Fruit fly (Drosophila melanogaster): ENCODE results near the gene pn.

DNA sequence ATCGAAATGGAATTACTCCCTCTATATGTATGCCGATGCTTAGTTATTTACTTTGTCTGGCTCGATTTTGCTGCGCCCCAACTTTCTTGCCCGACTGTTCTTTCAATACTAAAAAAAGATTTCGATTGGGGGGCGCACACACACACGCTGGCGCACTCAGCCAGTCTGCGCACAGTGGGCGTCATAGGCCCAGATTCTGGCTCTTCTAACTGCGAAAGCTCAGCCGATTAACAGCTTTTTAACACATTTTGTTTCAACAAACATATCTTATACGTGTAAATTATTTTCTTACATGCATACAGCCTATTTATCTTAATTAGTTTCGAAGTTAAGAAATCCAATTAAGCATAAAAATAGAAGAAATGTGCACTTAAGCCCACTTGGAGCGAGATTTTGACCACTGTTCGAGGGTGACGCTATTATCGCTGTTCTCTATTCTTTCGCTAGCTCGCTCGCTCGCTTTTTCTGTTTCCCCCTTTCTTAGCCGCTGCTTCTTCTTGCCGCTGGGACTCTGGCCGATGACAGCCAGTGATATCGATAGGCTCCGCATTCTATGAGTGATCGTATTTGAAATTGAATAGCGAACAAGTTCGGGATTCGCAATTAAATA, 41.3 kb downstream of the pn start, which contains the start of gene Vinc:
- TF ChIP-seq CG6792 (GFP tag; optimal IDR thresholded peaks at IDR 0.05) (peak; percentile 81), Sox102F (GFP tag; optimal IDR thresholded peaks at IDR 0.05) (no peak), CG8632 (GFP tag; optimal IDR thresholded peaks at IDR 0.05) (peak; percentile 84), CG11902 (GFP tag; optimal IDR thresholded peaks at IDR 0.05) (peak; percentile 79), fkh (GFP tag; optimal IDR thresholded peaks at IDR 0.05) (peak; percentile 95), OdsH (GFP tag; optimal IDR thresholded peaks at IDR 0.05) (no peak), CG8119 (GFP tag; IDR thresholded peaks at IDR 0.05) (peak; percentile 84), CG8319 (GFP tag; optimal IDR thresholded peaks at IDR 0.05) (peak; percentile 85), Sox15 (GFP tag; optimal IDR thresholded peaks at IDR 0.05) (peak; percentile 67)

Data from whole organism, prepupa.